Fruit fly (Drosophila melanogaster) whole organism, embryonic: ENCODE results near the gene Naxe.

Experiments
- B-H2 ChIP-seq: fragments of 200-800 bp; sonication (Bioruptor generic); optimal IDR thresholded peaks from 2 replicates; lab custom pipeline; 2018; ENCODE audit warnings: missing biosample characterization, mild to moderate bottlenecking, missing genetic modification characterization
- Bdp1 ChIP-seq: fragments of 200-800 bp; sonication (Bioruptor generic); optimal IDR thresholded peaks from 3 replicates; lab custom pipeline; 2016; ENCODE audit warnings: missing biosample characterization, missing genetic modification characterization
- Bgb ChIP-seq: fragments of 200-800 bp; sonication (Bioruptor generic); IDR thresholded peaks from 2 replicates; pipeline ENCODE4 v1.3.6; 2022; ENCODE audit warnings: missing biosample characterization, missing genetic modification characterization; ENCODE audit not compliant: partially characterized antibody
- Blimp-1 ChIP-seq: fragments of 200-800 bp; sonication (Bioruptor generic); optimal IDR thresholded peaks from 3 replicates; lab custom pipeline; 2018; ENCODE audit warnings: missing biosample characterization, missing genetic modification characterization, mild to moderate bottlenecking, moderate library complexity, missing genetic modification reagents
- C15 ChIP-seq: fragments of 200-800 bp; sonication (Bioruptor generic); IDR thresholded peaks from 3 replicates; pipeline ENCODE4 v1.3.6; 2022; ENCODE audit warnings: missing biosample characterization, missing genetic modification characterization
- CG14441 ChIP-seq: fragments of 200-800 bp; sonication (Bioruptor generic); IDR thresholded peaks from 2 replicates; pipeline ENCODE4 v1.3.6; 2022; ENCODE audit warnings: missing biosample characterization, missing genetic modification characterization
- CG15269 ChIP-seq: fragments of 200-800 bp; sonication (Bioruptor generic); optimal IDR thresholded peaks from 2 replicates; lab custom pipeline; 2018; ENCODE audit warnings: missing biosample characterization, mild to moderate bottlenecking, missing genetic modification characterization, moderate library complexity
- CG16813 ChIP-seq: fragments of 200-800 bp; sonication (Bioruptor generic); IDR thresholded peaks from 3 replicates; pipeline ENCODE4 v1.3.6; 2022; ENCODE audit warnings: missing biosample characterization, missing genetic modification characterization; ENCODE audit not compliant: partially characterized antibody
- CG1832 ChIP-seq: fragments of 200-800 bp; sonication (Bioruptor generic); optimal IDR thresholded peaks from 2 replicates; lab custom pipeline; 2017; ENCODE audit warnings: missing biosample characterization, mild to moderate bottlenecking, missing genetic modification characterization, inconsistent platforms
- CG18599 ChIP-seq: fragments of 200-800 bp; sonication (Bioruptor generic); optimal IDR thresholded peaks from 3 replicates; lab custom pipeline; 2017; ENCODE audit warnings: missing biosample characterization, missing genetic modification characterization, mild to moderate bottlenecking, moderate library complexity, missing genetic modification reagents
- CG4328 ChIP-seq: fragments of 200-800 bp; sonication (Bioruptor generic); optimal IDR thresholded peaks from 3 replicates; lab custom pipeline; 2017; ENCODE audit warnings: missing biosample characterization, missing genetic modification reagents, missing genetic modification characterization
- CG7357 ChIP-seq: fragments of 200-800 bp; sonication (Bioruptor generic); IDR thresholded peaks from 3 replicates; pipeline ENCODE4 v1.3.6; 2022; ENCODE audit warnings: missing biosample characterization, missing genetic modification characterization
- CG7556 ChIP-seq: fragments of 200-800 bp; sonication (Bioruptor generic); optimal IDR thresholded peaks from 2 replicates; lab custom pipeline; 2017; ENCODE audit warnings: missing biosample characterization, mild to moderate bottlenecking, missing genetic modification characterization
- CG8388 ChIP-seq: fragments of 200-800 bp; sonication (Bioruptor generic); optimal IDR thresholded peaks from 2 replicates; lab custom pipeline; 2019; ENCODE audit warnings: missing biosample characterization, mild to moderate bottlenecking, missing genetic modification characterization, moderate library complexity
- E2f2 ChIP-seq: fragments of 200-800 bp; sonication (Bioruptor generic); IDR thresholded peaks from 2 replicates; pipeline ENCODE4 v1.3.6; 2022; ENCODE audit warnings: missing biosample characterization, missing genetic modification characterization
- Eip74EF ChIP-seq, 2 experiments: fragments of 200-800 bp in 1 of 2; fragments of >200 bp in 1 of 2; sonication (Bioruptor generic) in 1 of 2; optimal IDR thresholded peaks; 2 replicates each; lab custom pipeline; 2017 to 2019; ENCODE audit warnings: missing biosample characterization in 2 of 2, missing genetic modification characterization in 2 of 2, mild to moderate bottlenecking in 1 of 2, moderate library complexity in 1 of 2
- H2.0 ChIP-seq: fragments of 200-800 bp; sonication (Bioruptor generic); IDR thresholded peaks from 2 replicates; pipeline ENCODE4 v1.3.6; 2022; ENCODE audit warnings: missing biosample characterization, missing genetic modification characterization
- HLH3B ChIP-seq: fragments of 200-800 bp; sonication (Bioruptor generic); IDR thresholded peaks from 2 replicates; pipeline ENCODE4 v1.3.6; 2022; ENCODE audit warnings: missing biosample characterization, missing genetic modification characterization
- Hr78 ChIP-seq, 2 experiments: fragments of 200-800 bp in 1 of 2; fragments of >200 bp in 1 of 2; sonication (Bioruptor generic) in 1 of 2; optimal IDR thresholded peaks; 2 replicates each; lab custom pipeline; 2017 to 2019; ENCODE audit warnings: missing biosample characterization in 2 of 2, missing genetic modification characterization in 2 of 2, mild to moderate bottlenecking in 1 of 2, moderate library complexity in 1 of 2
- NK7.1 ChIP-seq: fragments of 200-800 bp; sonication (Bioruptor generic); optimal IDR thresholded peaks from 3 replicates; lab custom pipeline; 2016; ENCODE audit warnings: missing biosample characterization, missing genetic modification characterization
- bab2 ChIP-seq: fragments of 200-800 bp; sonication (Bioruptor generic); optimal IDR thresholded peaks from 2 replicates; lab custom pipeline; 2016; ENCODE audit warnings: missing biosample characterization, missing genetic modification characterization
- bbx ChIP-seq: fragments of 200-800 bp; sonication (Bioruptor generic); IDR thresholded peaks from 2 replicates; pipeline ENCODE4 v1.3.6; 2022; ENCODE audit warnings: missing biosample characterization, missing genetic modification characterization; ENCODE audit not compliant: partially characterized antibody
- esg ChIP-seq: fragments of 200-800 bp; sonication (Bioruptor generic); conservative IDR thresholded peaks from 2 replicates; pipeline ENCODE4 v1.3.6; 2022; ENCODE audit warnings: missing biosample characterization, missing genetic modification characterization
- ftz-f1 ChIP-seq: fragments of 200-800 bp; sonication (Bioruptor generic); optimal IDR thresholded peaks from 2 replicates; lab custom pipeline; 2016; ENCODE audit warnings: missing biosample characterization, missing genetic modification characterization
- gcm ChIP-seq: fragments of 200-800 bp; sonication (Bioruptor generic); optimal IDR thresholded peaks from 2 replicates; lab custom pipeline; 2019; ENCODE audit warnings: missing biosample characterization, mild to moderate bottlenecking, missing genetic modification characterization, moderate library complexity
- gro ChIP-seq: fragments of 200-800 bp; sonication (Bioruptor generic); optimal IDR thresholded peaks from 2 replicates; lab custom pipeline; 2016; ENCODE audit warnings: missing biosample characterization, missing genetic modification characterization
- gsb-n ChIP-seq: fragments of 200-800 bp; sonication (Bioruptor generic); optimal IDR thresholded peaks from 3 replicates; lab custom pipeline; 2018; ENCODE audit warnings: missing biosample characterization, mild to moderate bottlenecking, missing genetic modification characterization
- kah ChIP-seq: fragments of 200-800 bp; sonication (Bioruptor generic); optimal IDR thresholded peaks from 2 replicates; lab custom pipeline; 2018; ENCODE audit warnings: missing biosample characterization, mild to moderate bottlenecking, missing genetic modification characterization
- luna ChIP-seq: fragments of 200-800 bp; sonication (Bioruptor generic); optimal IDR thresholded peaks from 2 replicates; lab custom pipeline; 2016; ENCODE audit warnings: missing biosample characterization, missing genetic modification characterization
- phol ChIP-seq: fragments of 200-800 bp; sonication (Bioruptor generic); optimal IDR thresholded peaks from 3 replicates; lab custom pipeline; 2018; ENCODE audit warnings: missing biosample characterization, mild to moderate bottlenecking, missing genetic modification characterization, moderate library complexity
- prd ChIP-seq, 3 experiments: fragments of >200 bp in 2 of 3; fragments of 200-800 bp in 1 of 3; sonication (Bioruptor generic) in 1 of 3; optimal IDR thresholded peaks in 2 of 3; IDR thresholded peaks in 1 of 3; 2 replicates in 2 of 3; 3 replicates in 1 of 3; pipeline versions ENCODE4 v1.3.6 to Lab custom; 2017 to 2022; ENCODE audit warnings: missing biosample characterization in 1 of 3, missing genetic modification characterization in 1 of 3
- pum ChIP-seq: fragments of 200-800 bp; sonication (Bioruptor generic); optimal IDR thresholded peaks from 2 replicates; lab custom pipeline; 2016; ENCODE audit warnings: missing biosample characterization, missing genetic modification characterization
- sens ChIP-seq: fragments of 200-800 bp; sonication (Bioruptor generic); peaks from one replicate; lab custom pipeline; 2016; ENCODE audit warnings: missing biosample characterization, missing genetic modification characterization
- sna ChIP-seq: fragments of 200-800 bp; sonication (Bioruptor generic); IDR thresholded peaks from 2 replicates; pipeline ENCODE4 v1.3.6; 2022; ENCODE audit warnings: missing biosample characterization, missing genetic modification characterization; ENCODE audit not compliant: partially characterized antibody
- ssp ChIP-seq: fragments of 200-800 bp; sonication (Bioruptor generic); IDR thresholded peaks from 2 replicates; pipeline ENCODE4 v1.3.6; 2022; ENCODE audit warnings: missing biosample characterization, missing genetic modification characterization
- tio ChIP-seq: fragments of 200-800 bp; sonication (Bioruptor generic); optimal IDR thresholded peaks from 2 replicates; lab custom pipeline; 2017; ENCODE audit warnings: missing biosample characterization, missing genetic modification characterization, inconsistent platforms
- toy ChIP-seq: fragments of 200-800 bp; sonication (Bioruptor generic); IDR thresholded peaks from 2 replicates; pipeline ENCODE4 v1.3.6; 2022; ENCODE audit warnings: missing biosample characterization, missing genetic modification characterization
- tup ChIP-seq: fragments of 200-800 bp; sonication (Bioruptor generic); optimal IDR thresholded peaks from 2 replicates; lab custom pipeline; 2016; ENCODE audit warnings: missing biosample characterization, mild to moderate bottlenecking, missing genetic modification characterization, moderate library complexity
- zfh2 ChIP-seq: fragments of 200-800 bp; sonication (Bioruptor generic); optimal IDR thresholded peaks from 2 replicates; lab custom pipeline; 2016; ENCODE audit warnings: missing biosample characterization, missing genetic modification characterization

The Naxe gene

dm6 chrX:10086095-10086888, at the start of gene Naxe, which contains the start of gene RhoU (continued):
- peak; percentile 53; the same call in 1 of the 2 replicates for TF ChIP-seq bbx (GFP tag; lab: Robert Waterston, UW)
- no peak for TF ChIP-seq CG15269 (tag; lab: Kevin White, UChicago)
- no peak for TF ChIP-seq gcm
- peak in 1 of 2 experiments; percentile 25 for TF ChIP-seq Hr78 (GFP tag; optimal IDR thresholded peaks at IDR 0.05; lab: Kevin White, UChicago)
- no peak for TF ChIP-seq C15 (GFP tag; lab: Robert Waterston, UW)
- TF ChIP-seq Bdp1 (GFP tag; lab: Kevin White, UChicago), result no peak
- TF ChIP-seq kah (GFP tag; lab: Kevin White, UChicago), result peak; percentile 52
- no peak for TF ChIP-seq toy (GFP tag; lab: Robert Waterston, UW)
- no peak for TF ChIP-seq prd (optimal IDR thresholded peaks at IDR 0.05; lab: Kevin White, UChicago)
- peak; percentile 71; the same call in 2 of the 3 replicates for TF ChIP-seq prd (GFP tag; IDR thresholded peaks at IDR 0.05; lab: Robert Waterston, UW)
- no peak for TF ChIP-seq NK7.1
- TF ChIP-seq luna (GFP tag; lab: Kevin White, UChicago), result no peak
- TF ChIP-seq CG1832 (GFP tag; lab: Kevin White, UChicago), result no peak
- peak; percentile 47 for TF ChIP-seq zfh2 (GFP tag; lab: Kevin White, UChicago)
- TF ChIP-seq sna (GFP tag; lab: Robert Waterston, UW), result no peak
- no peak for TF ChIP-seq Blimp-1 (GFP tag; lab: Kevin White, UChicago)
- TF ChIP-seq tio (GFP tag; lab: Kevin White, UChicago), result no peak
- TF ChIP-seq CG8388 (GFP tag; lab: Kevin White, UChicago), result no peak
- TF ChIP-seq gro (GFP tag; lab: Kevin White, UChicago), result no peak
- TF ChIP-seq ssp (GFP tag; lab: Robert Waterston, UW), result peak; percentile 54
- 0 out of 2 replicates have a peak, but pooled peaks have one; percentile 18 for TF ChIP-seq esg (GFP tag; lab: Robert Waterston, UW)
- TF ChIP-seq CG7357 (GFP tag; lab: Robert Waterston, UW), result no peak; the same call in 2 of the 3 replicates
- peak; percentile 80 for TF ChIP-seq sens (GFP tag; lab: Kevin White, UChicago)
- no peak for TF ChIP-seq CG18599
- no peak for TF ChIP-seq CG4328 (GFP tag; lab: Kevin White, UChicago)
- no peak for TF ChIP-seq B-H2 (GFP tag; lab: Kevin White, UChicago)
- TF ChIP-seq E2f2, result peak; percentile 31; the same call in 1 of the 2 replicates
- TF ChIP-seq tup (GFP tag; lab: Kevin White, UChicago), result no peak
- no peak for TF ChIP-seq Eip74EF (GFP tag; optimal IDR thresholded peaks at IDR 0.05; lab: Kevin White, UChicago)
- no peak for TF ChIP-seq HLH3B (GFP tag; lab: Robert Waterston, UW)
- TF ChIP-seq Bgb (GFP tag; lab: Robert Waterston, UW), result peak; percentile 59
- TF ChIP-seq CG14441 (GFP tag; lab: Robert Waterston, UW), result peak; percentile 50
- TF ChIP-seq pum, result no peak
- no peak for TF ChIP-seq CG7556 (GFP tag; lab: Kevin White, UChicago)
- no peak for TF ChIP-seq gsb-n
- peak; percentile 64 for TF ChIP-seq phol (tag; lab: Kevin White, UChicago)
- TF ChIP-seq bab2 (GFP tag; lab: Kevin White, UChicago), result peak; percentile 8
- no peak for TF ChIP-seq ftz-f1 (GFP tag; lab: Kevin White, UChicago)
- TF ChIP-seq CG16813 (GFP tag; lab: Robert Waterston, UW), result 0 out of 3 replicates have a peak, but pooled peaks have one; percentile 32
- TF ChIP-seq H2.0 (GFP tag; lab: Robert Waterston, UW), result peak; percentile 41
